Worm (Caenorhabditis elegans): ENCODE data around the gene coq-5.

DNA sequence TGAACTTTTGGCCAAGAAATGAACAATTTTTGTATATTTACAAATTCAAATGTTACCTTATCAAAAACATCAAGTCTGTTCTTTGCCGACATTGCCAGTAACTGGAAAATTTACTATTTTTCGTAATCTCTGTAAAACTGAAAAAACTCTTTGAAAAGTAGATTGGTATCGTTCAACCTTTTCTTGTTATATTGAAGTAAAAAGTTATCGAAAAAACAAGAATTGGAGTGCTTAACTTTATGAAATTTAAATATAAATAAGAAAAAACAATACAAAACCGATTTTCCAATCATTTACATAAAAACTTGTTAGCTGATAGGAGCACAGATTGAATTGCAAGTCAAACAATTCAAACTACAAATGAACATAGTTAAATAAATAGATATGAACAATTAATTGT is 26.6 kb upstream of the coq-5 start, which contains the start of gene ZK688.11:
- no peak for TF ChIP-seq ets-7 (tag; optimal IDR thresholded peaks at IDR 0.05)
- no peak for TF ChIP-seq B0310.2 (tag; optimal IDR thresholded peaks at IDR 0.05)
- no peak for TF ChIP-seq ama-1 (optimal IDR thresholded peaks at IDR 0.05)
